Worm (Caenorhabditis elegans) whole organism, late embryonic: Measurements from ENCODE around the gene F07C3.2.

ENCODE experiments used
- C08G9.2 ChIP-seq: sonication (generic microtip); optimal IDR thresholded peaks from 2 replicates; lab custom pipeline; 2016; ENCODE audit warnings: mild to moderate bottlenecking, missing genetic modification characterization, moderate library complexity, missing compliant biosample characterization
- F13H6.1 ChIP-seq: sonication (generic microtip); optimal IDR thresholded peaks from 2 replicates; lab custom pipeline; 2016; ENCODE audit warnings: missing genetic modification characterization, missing compliant biosample characterization
- K02D7.2 ChIP-seq: sonication (generic microtip); optimal IDR thresholded peaks from 2 replicates; lab custom pipeline; 2017; ENCODE audit warnings: mild to moderate bottlenecking, missing genetic modification characterization, missing compliant biosample characterization
- ceh-14 ChIP-seq: sonication (generic microtip); optimal IDR thresholded peaks from 2 replicates; lab custom pipeline; 2016; ENCODE audit warnings: missing genotype, missing genetic modification characterization, missing compliant biosample characterization
- ceh-18 ChIP-seq: sonication (generic microtip); optimal IDR thresholded peaks from 2 replicates; lab custom pipeline; 2016; ENCODE audit warnings: missing genetic modification characterization, missing compliant biosample characterization
- ceh-19 ChIP-seq: fragments of 200-800 bp; sonication (Bioruptor generic); optimal IDR thresholded peaks from 2 replicates; lab custom pipeline; 2018; ENCODE audit warnings: mild to moderate bottlenecking, missing genetic modification characterization, missing compliant biosample characterization
- ceh-2 ChIP-seq: sonication (generic microtip); optimal IDR thresholded peaks from 2 replicates; lab custom pipeline; 2016; ENCODE audit warnings: missing genotype, missing genetic modification characterization, missing compliant biosample characterization
- ceh-24 ChIP-seq: sonication (generic microtip); optimal IDR thresholded peaks from 2 replicates; lab custom pipeline; 2016; ENCODE audit warnings: mild to moderate bottlenecking, missing genetic modification characterization, missing compliant biosample characterization
- ceh-45 ChIP-seq: fragments of 200-800 bp; sonication (Bioruptor generic); IDR thresholded peaks from 2 replicates; pipeline ENCODE4 v1.3.6; 2022; ENCODE audit warnings: missing genetic modification reagents, missing genetic modification characterization, missing compliant biosample characterization
- ceh-6 ChIP-seq: fragments of 200-800 bp; sonication (Bioruptor generic); optimal IDR thresholded peaks from 2 replicates; lab custom pipeline; 2018; ENCODE audit warnings: mild to moderate bottlenecking, missing genetic modification characterization, missing compliant biosample characterization
- ceh-9 ChIP-seq: sonication (generic microtip); optimal IDR thresholded peaks from 2 replicates; lab custom pipeline; 2016; ENCODE audit warnings: mild to moderate bottlenecking, missing genetic modification characterization, inconsistent platforms, missing compliant biosample characterization
- dmd-4 ChIP-seq: sonication (generic microtip); optimal IDR thresholded peaks from 2 replicates; lab custom pipeline; 2016; ENCODE audit warnings: borderline replicate concordance, missing genetic modification characterization, missing compliant biosample characterization
- dve-1 ChIP-seq: sonication (generic microtip); optimal IDR thresholded peaks from 2 replicates; lab custom pipeline; 2017; ENCODE audit warnings: antibody characterized with exemption, mild to moderate bottlenecking, missing genetic modification characterization, missing compliant biosample characterization
- elt-2 ChIP-seq: sonication (generic microtip); optimal IDR thresholded peaks from 2 replicates; lab custom pipeline; 2016; ENCODE audit warnings: missing genetic modification reagents, missing genetic modification characterization, missing compliant biosample characterization
- eyg-1 ChIP-seq: sonication (generic microtip); optimal IDR thresholded peaks from 2 replicates; lab custom pipeline; 2016; ENCODE audit warnings: missing genotype, missing genetic modification characterization, missing compliant biosample characterization
- fax-1 ChIP-seq: sonication (generic microtip); optimal IDR thresholded peaks from 2 replicates; lab custom pipeline; 2016; ENCODE audit warnings: missing genotype, missing genetic modification characterization, missing compliant biosample characterization
- gmeb-2 ChIP-seq: sonication (generic microtip); optimal IDR thresholded peaks from 2 replicates; lab custom pipeline; 2016; ENCODE audit warnings: missing genetic modification characterization, inconsistent platforms, missing compliant biosample characterization
- hlh-30 ChIP-seq: sonication (generic microtip); optimal IDR thresholded peaks from 2 replicates; lab custom pipeline; 2017; ENCODE audit warnings: antibody characterized with exemption, missing genetic modification characterization, missing compliant biosample characterization; ENCODE audit not compliant: insufficient read depth
- hlh-6 ChIP-seq: sonication (generic microtip); optimal IDR thresholded peaks from 2 replicates; lab custom pipeline; 2016; ENCODE audit warnings: missing genotype, missing genetic modification characterization, missing compliant biosample characterization
- hlh-8 ChIP-seq: sonication (generic microtip); optimal IDR thresholded peaks from 2 replicates; lab custom pipeline; 2016; ENCODE audit warnings: missing genotype, missing genetic modification characterization, missing compliant biosample characterization
- lim-6 ChIP-seq: sonication (generic microtip); optimal IDR thresholded peaks from 2 replicates; lab custom pipeline; 2016; ENCODE audit warnings: missing genetic modification characterization, missing compliant biosample characterization
- mec-3 ChIP-seq: sonication (generic microtip); optimal IDR thresholded peaks from 2 replicates; lab custom pipeline; 2016; ENCODE audit warnings: borderline replicate concordance, missing genetic modification characterization, missing compliant biosample characterization
- nfya-1 ChIP-seq: sonication (generic microtip); optimal IDR thresholded peaks from 2 replicates; lab custom pipeline; 2017; ENCODE audit warnings: missing genetic modification characterization, mild to moderate bottlenecking, missing compliant biosample characterization, antibody characterized with exemption, moderate library complexity
- nhr-11 ChIP-seq: fragments of 150-350 bp; optimal IDR thresholded peaks from 2 replicates; lab custom pipeline; 2014; ENCODE audit warnings: missing biosample characterization, missing genetic modification characterization
- nhr-232 ChIP-seq: sonication (generic microtip); optimal IDR thresholded peaks from 2 replicates; lab custom pipeline; 2016; ENCODE audit warnings: missing genetic modification characterization, missing compliant biosample characterization
- npax-4 ChIP-seq: sonication (generic microtip); optimal IDR thresholded peaks from 2 replicates; lab custom pipeline; 2016; ENCODE audit warnings: missing genetic modification characterization, missing compliant biosample characterization
- odd-2 ChIP-seq: sonication (generic microtip); optimal IDR thresholded peaks from 2 replicates; lab custom pipeline; 2017; ENCODE audit warnings: antibody characterized with exemption, mild to moderate bottlenecking, missing genetic modification characterization, missing compliant biosample characterization
- pat-9 ChIP-seq: fragments of 200-800 bp; sonication (Bioruptor generic); optimal IDR thresholded peaks from 2 replicates; lab custom pipeline; 2018; ENCODE audit warnings: mild to moderate bottlenecking, missing genetic modification characterization, moderate library complexity, missing compliant biosample characterization
- pha-4 ChIP-seq: fragments of 150-350 bp; optimal IDR thresholded peaks from 2 replicates; lab custom pipeline; 2018; ENCODE audit warnings: missing biosample characterization, missing genetic modification reagents, missing genetic modification characterization
- rnt-1 ChIP-seq: sonication (generic microtip); optimal IDR thresholded peaks from 2 replicates; lab custom pipeline; 2016; ENCODE audit warnings: missing genetic modification characterization, missing compliant biosample characterization
- sdc-2 ChIP-seq: sonication (generic microtip); optimal IDR thresholded peaks from 2 replicates; lab custom pipeline; 2016; ENCODE audit warnings: missing genotype, missing genetic modification characterization, missing compliant biosample characterization
- sox-2 ChIP-seq: fragments of 200-800 bp; sonication (Bioruptor generic); IDR thresholded peaks from 2 replicates; pipeline ENCODE4 v1.3.6; 2022; ENCODE audit warnings: missing genetic modification reagents, missing genetic modification characterization, missing compliant biosample characterization
- tbx-7 ChIP-seq: sonication (generic microtip); optimal IDR thresholded peaks from 2 replicates; lab custom pipeline; 2016; ENCODE audit warnings: missing genotype, missing genetic modification characterization, missing compliant biosample characterization
- ttx-3 ChIP-seq: sonication (generic microtip); optimal IDR thresholded peaks from 2 replicates; lab custom pipeline; 2016; ENCODE audit warnings: missing genetic modification reagents, missing genetic modification characterization, missing compliant biosample characterization
- unc-3 ChIP-seq, 2 experiments: fragments of 200-800 bp in 1 of 2; sonication (Bioruptor generic) in 1 of 2; sonication (generic microtip) in 1 of 2; conservative IDR thresholded peaks in 1 of 2; optimal IDR thresholded peaks in 1 of 2; 2 replicates each; pipeline versions ENCODE4 v1.3.6 to Lab custom; 2016 to 2022; ENCODE audit warnings: missing compliant biosample characterization in 2 of 2, missing genetic modification characterization in 2 of 2, missing genetic modification reagents in 1 of 2
- unc-55 ChIP-seq: sonication (generic microtip); optimal IDR thresholded peaks from 2 replicates; lab custom pipeline; 2017; ENCODE audit warnings: missing biosample characterization, missing genetic modification reagents, missing genetic modification characterization
- unc-86 ChIP-seq: sonication (generic microtip); optimal IDR thresholded peaks from 2 replicates; lab custom pipeline; 2016; ENCODE audit warnings: missing genetic modification characterization, missing compliant biosample characterization
- zip-5 ChIP-seq: sonication (generic microtip); optimal IDR thresholded peaks from 2 replicates; lab custom pipeline; 2016; ENCODE audit warnings: missing genetic modification characterization, missing compliant biosample characterization
- ztf-16 ChIP-seq: sonication (generic microtip); optimal IDR thresholded peaks from 2 replicates; lab custom pipeline; 2017; ENCODE audit warnings: missing genetic modification characterization, missing compliant biosample characterization

F07C3.2 gene

ce11 chrV:9224377-9224776 lies 1.5 kb upstream of the F07C3.2 start:
- no peak for TF ChIP-seq zip-5
- no peak for TF ChIP-seq odd-2
- TF ChIP-seq ceh-24: no peak
- no peak for TF ChIP-seq ceh-2
- TF ChIP-seq ceh-9 (tag; lab: Kevin White, UChicago): no peak
- no peak for TF ChIP-seq nhr-11 (tag; lab: Kevin White, UChicago)
- no peak for TF ChIP-seq gmeb-2 (tag; lab: Kevin White, UChicago)
- TF ChIP-seq npax-4 (tag; lab: Kevin White, UChicago): no peak
- TF ChIP-seq hlh-6 (tag; lab: Kevin White, UChicago): no peak
- TF ChIP-seq unc-3 (GFP tag; conservative IDR thresholded peaks at IDR 0.05; lab: Robert Waterston, UW): no peak
- TF ChIP-seq unc-3 (tag; optimal IDR thresholded peaks at IDR 0.05; lab: Kevin White, UChicago): no peak
- no peak for TF ChIP-seq lim-6
- TF ChIP-seq hlh-30: no peak
- no peak for TF ChIP-seq F13H6.1 (tag; lab: Kevin White, UChicago)
- no peak for TF ChIP-seq elt-2 (tag; lab: Kevin White, UChicago)

ce11 chrV:9224981-9225380 lies 913 bp upstream of the F07C3.2 start:
- TF ChIP-seq ztf-16 (tag; lab: Kevin White, UChicago) (no peak), fax-1 (no peak), pat-9 (tag; lab: Kevin White, UChicago) (no peak), eyg-1 (no peak), rnt-1 (tag; lab: Kevin White, UChicago) (no peak), ceh-14 (tag; lab: Kevin White, UChicago) (no peak), K02D7.2 (no peak), ceh-19 (GFP tag; lab: Kevin White, UChicago) (no peak), dve-1 (no peak), C08G9.2 (no peak), odd-2 (no peak), sox-2 (GFP tag; lab: Robert Waterston, UW) (no peak), nhr-232 (tag; lab: Kevin White, UChicago) (no peak), tbx-7 (tag; lab: Kevin White, UChicago) (no peak), unc-86 (tag; lab: Kevin White, UChicago) (no peak), nfya-1 (tag; lab: Kevin White, UChicago) (no peak), unc-55 (GFP tag; lab: Kevin White, UChicago) (no peak)

DNA sequence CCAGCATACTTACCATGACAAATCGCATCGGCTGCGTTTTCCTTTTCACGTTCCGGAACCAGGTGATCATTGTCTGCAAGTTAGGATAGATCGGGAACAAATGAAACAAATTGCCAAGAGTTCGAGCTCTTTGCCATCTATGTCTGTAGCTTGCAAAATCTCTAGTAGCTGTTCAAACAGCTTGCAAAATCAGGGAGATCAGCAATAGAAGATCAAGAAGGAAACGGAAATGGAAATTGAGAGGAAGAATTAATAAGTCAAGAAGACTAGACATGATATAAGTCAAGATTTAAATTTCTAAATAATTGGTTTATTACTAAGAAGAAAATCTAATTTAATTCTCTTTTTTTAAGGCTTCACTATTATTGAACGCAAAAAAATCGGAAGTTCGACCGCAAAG lies 6.4 kb downstream of the F07C3.2 start, which contains the start of gene F07C3.3:
Gene F07C3.3 (minus strand): TSS at position 101 of the 400 bp plus-strand sequence.
- no peak for TF ChIP-seq ceh-19 (GFP tag; lab: Kevin White, UChicago)
- TF ChIP-seq hlh-8 (tag; lab: Kevin White, UChicago): no peak
- no peak for TF ChIP-seq ceh-6 (GFP tag; lab: Kevin White, UChicago)
- TF ChIP-seq zip-5: no peak
- no peak for TF ChIP-seq ceh-45 (GFP tag; lab: Robert Waterston, UW)
- no peak for TF ChIP-seq mec-3 (tag; lab: Kevin White, UChicago)
- no peak for TF ChIP-seq unc-3 (GFP tag; conservative IDR thresholded peaks at IDR 0.05; lab: Robert Waterston, UW)
- no peak for TF ChIP-seq unc-3 (tag; optimal IDR thresholded peaks at IDR 0.05; lab: Kevin White, UChicago)
- no peak for TF ChIP-seq nfya-1 (tag; lab: Kevin White, UChicago)
- TF ChIP-seq ceh-18: no peak
- TF ChIP-seq odd-2: no peak
- no peak for TF ChIP-seq dmd-4 (tag; lab: Kevin White, UChicago)
- TF ChIP-seq nhr-11 (tag; lab: Kevin White, UChicago): no peak
- no peak for TF ChIP-seq K02D7.2
- TF ChIP-seq elt-2 (tag; lab: Kevin White, UChicago): no peak
- no peak for TF ChIP-seq pha-4 (tag; lab: Kevin White, UChicago)
- TF ChIP-seq nhr-232 (tag; lab: Kevin White, UChicago): no peak
- no peak for TF ChIP-seq ttx-3 (tag; lab: Kevin White, UChicago)
- TF ChIP-seq sdc-2 (tag; lab: Kevin White, UChicago): no peak
- no peak for TF ChIP-seq ceh-14 (tag; lab: Kevin White, UChicago)
- TF ChIP-seq, all 69 proteins: peak for 0
